Worm (Caenorhabditis elegans): ENCODE measurements around the gene F41E6.12.

F41E6.12 gene

DNA sequence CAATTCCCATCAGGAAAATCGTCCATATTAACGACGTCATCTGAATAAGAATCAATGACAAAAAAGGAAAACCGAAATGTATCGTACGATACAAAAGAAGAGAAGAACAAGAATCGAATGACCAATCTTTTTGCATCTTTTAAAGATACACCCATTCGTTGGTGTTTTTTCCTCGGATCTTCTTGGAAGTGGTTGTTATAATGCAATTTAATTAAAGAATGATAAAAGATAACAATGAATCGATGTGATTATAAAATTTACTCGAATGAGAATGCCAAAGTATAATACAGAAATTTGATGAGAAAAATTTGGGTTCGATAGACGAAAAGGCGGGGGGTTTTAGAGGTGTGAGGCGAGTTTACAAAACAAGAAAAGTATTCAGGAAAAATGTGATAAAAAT lies at the start of gene F41E6.12:
F41E6.12 (minus strand) TSS at position 101 of the 400 bp plus-strand sequence.
- TF ChIP-seq dmd-4 (tag; optimal IDR thresholded peaks at IDR 0.05), result no peak

DNA sequence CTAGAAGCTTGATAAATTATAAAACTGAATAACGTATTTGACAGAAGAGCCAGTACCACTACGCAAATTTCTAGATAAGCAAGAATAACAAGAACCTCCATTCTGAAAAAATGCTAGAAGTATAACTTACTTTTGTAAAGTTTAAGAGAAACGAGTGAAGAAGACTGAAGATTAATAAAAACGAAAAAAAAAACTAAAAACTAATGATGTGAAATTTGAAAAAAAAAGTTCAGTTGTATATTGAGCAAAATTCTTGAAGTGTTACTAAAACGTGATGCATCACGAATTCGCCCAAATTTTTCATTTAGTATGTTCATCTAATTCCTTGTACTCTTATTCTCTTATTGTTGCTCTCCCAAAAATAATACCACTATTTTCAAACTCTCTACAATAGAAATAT lies 48.3 kb upstream of the F41E6.12 start, which contains the start of gene ZC190.6:
ZC190.6 (minus strand) TSS at position 101 of the 400 bp plus-strand sequence.
- TF ChIP-seq nhr-237 (tag; optimal IDR thresholded peaks at IDR 0.05), result no peak
- TF ChIP-seq ztf-4 (tag; optimal IDR thresholded peaks at IDR 0.05), result no peak
- no peak for TF ChIP-seq ceh-82 (tag; optimal IDR thresholded peaks at IDR 0.05)
- no peak for TF ChIP-seq crh-2 (tag; optimal IDR thresholded peaks at IDR 0.05)
- TF ChIP-seq ztf-1 (GFP tag; conservative IDR thresholded peaks at IDR 0.05), result no peak
- no peak for TF ChIP-seq elt-1 (tag; optimal IDR thresholded peaks at IDR 0.05)
- no peak for TF ChIP-seq peb-1 (tag; optimal IDR thresholded peaks at IDR 0.05)
- TF ChIP-seq unc-55 (GFP tag; optimal IDR thresholded peaks at IDR 0.05), result no peak
- no peak for TF ChIP-seq nhr-129 (tag; optimal IDR thresholded peaks at IDR 0.05)
- TF ChIP-seq nhr-6 (tag; optimal IDR thresholded peaks at IDR 0.05), result no peak
- TF ChIP-seq nhr-10 (tag; optimal IDR thresholded peaks at IDR 0.05), result no peak
- TF ChIP-seq F13H6.1 (tag; optimal IDR thresholded peaks at IDR 0.05), result no peak
- no peak for TF ChIP-seq egl-27 (tag; optimal IDR thresholded peaks at IDR 0.05)

DNA sequence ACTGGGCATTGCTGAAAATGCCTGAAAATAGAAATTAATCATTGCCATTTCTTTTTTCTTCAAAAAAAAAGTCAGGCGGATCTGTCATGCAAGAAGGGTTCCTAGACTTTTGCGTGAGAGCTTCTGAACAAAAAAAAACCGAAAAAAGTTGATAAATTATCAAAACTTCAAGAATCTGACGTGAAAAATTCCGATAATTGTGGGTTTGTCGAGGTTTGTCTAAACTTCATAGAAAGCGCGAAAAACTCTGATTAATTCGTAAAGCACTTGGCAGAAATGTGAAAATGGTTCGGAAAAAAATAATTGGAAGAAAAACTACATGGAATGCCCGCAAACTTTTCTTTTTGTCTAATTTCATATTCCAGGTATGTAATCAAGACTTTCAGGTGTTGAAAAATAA lies 44.6 kb upstream of the F41E6.12 start, which contains the start of gene ZC190.5:
ZC190.5 (minus strand) TSS at position 101 of the 400 bp plus-strand sequence.
- TF ChIP-seq lin-39 (tag; optimal IDR thresholded peaks at IDR 0.05), result no peak
- TF ChIP-seq C34F6.9 (tag; optimal IDR thresholded peaks at IDR 0.05), result no peak
- TF ChIP-seq sem-4 (tag; optimal IDR thresholded peaks at IDR 0.05), result no peak
- TF ChIP-seq unc-62 (GFP tag; optimal IDR thresholded peaks at IDR 0.05), result no peak
- TF ChIP-seq sma-3 (GFP tag; optimal IDR thresholded peaks at IDR 0.05), result no peak
- TF ChIP-seq sma-9 (GFP tag; optimal IDR thresholded peaks at IDR 0.05), result no peak
- TF ChIP-seq sma-9 (tag; optimal IDR thresholded peaks at IDR 0.05), result no peak

DNA sequence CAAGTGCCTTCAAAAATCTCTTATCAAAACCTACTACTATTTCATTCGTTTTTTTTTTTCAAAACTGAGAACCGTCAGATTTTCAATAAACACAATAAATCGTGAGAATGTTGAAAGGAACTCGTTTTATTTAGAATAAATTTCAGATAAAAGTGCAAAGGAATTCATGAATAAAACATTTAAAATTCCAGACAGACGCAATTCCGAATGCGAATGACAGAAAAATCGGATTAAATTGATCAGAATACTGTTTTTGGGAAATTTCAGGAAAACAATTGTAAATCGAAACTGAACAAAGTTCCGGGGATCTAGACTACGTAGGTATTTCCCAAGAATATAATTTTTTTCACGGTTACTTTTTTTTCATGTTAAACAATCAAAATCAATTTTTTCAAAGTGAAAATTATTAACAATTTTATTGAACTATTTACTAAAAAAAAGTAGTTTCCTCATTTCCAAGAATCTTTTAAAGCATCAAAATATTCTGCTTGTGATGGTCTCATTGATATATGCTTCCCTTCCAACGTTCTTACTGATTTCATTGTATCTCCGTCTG lies 42.7 kb upstream of the F41E6.12 start:
- no peak for TF ChIP-seq nhr-21 (tag; optimal IDR thresholded peaks at IDR 0.05)
- peak; percentile 7 for TF ChIP-seq nhr-25 (tag; optimal IDR thresholded peaks at IDR 0.05)

DNA sequence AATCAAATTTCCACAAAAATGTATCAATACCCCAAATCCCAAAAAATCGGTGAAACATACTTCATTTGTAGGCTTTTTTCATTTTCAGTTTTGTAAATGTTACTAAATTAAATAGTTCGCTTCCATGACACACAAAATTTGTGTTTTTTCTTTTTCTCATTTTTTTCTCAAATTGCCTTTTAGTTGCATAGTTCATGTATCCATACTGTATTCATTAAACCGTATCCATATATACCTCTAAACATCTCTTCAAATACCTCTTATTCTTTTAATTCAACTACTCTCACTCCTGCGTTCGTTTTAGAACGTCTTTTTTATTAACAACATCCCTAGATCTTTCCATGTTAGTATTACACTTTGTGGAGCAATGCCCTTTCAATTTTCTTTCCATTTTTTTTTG lies 41.8 kb upstream of the F41E6.12 start:
- TF ChIP-seq nhr-25 (tag; optimal IDR thresholded peaks at IDR 0.05) (peak; percentile 31), ama-1 (optimal IDR thresholded peaks at IDR 0.05) (no peak)

DNA sequence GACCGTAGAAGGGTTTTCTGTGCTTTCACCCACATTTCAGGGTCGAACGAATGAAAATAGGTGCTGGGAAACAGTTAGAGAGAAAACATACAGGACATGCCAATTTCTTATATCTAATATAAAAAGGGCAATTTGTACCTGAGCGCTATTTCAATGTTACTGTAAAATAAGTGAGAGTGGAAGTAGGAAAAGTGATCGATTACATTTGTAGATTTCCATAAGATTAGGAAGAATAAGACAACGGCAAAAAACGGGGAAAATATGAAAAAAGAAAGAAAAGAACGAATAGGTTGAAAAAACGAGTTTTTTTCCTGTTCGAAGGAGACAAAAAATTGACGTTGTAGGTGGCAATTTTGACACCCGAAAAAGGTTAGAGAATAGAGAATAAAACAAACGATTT lies 39.3 kb upstream of the F41E6.12 start:
- TF ChIP-seq aly-2 (tag; optimal IDR thresholded peaks at IDR 0.05) (no peak), blmp-1 (tag; optimal IDR thresholded peaks at IDR 0.05; ENCODE audit: insufficient read depth) (peak; percentile 93), ZK546.5 (tag; optimal IDR thresholded peaks at IDR 0.05) (no peak), lin-11 (tag; optimal IDR thresholded peaks at IDR 0.05) (no peak), C34F6.9 (tag; optimal IDR thresholded peaks at IDR 0.05) (no peak), sma-3 (GFP tag; optimal IDR thresholded peaks at IDR 0.05) (no peak), zag-1 (tag; optimal IDR thresholded peaks at IDR 0.05) (no peak), alr-1 (tag; optimal IDR thresholded peaks at IDR 0.05) (no peak), F13H6.1 (tag; optimal IDR thresholded peaks at IDR 0.05) (no peak), nhr-11 (tag; optimal IDR thresholded peaks at IDR 0.05) (no peak), snpc-4 (tag; optimal IDR thresholded peaks at IDR 0.05) (no peak), sma-9 (GFP tag; optimal IDR thresholded peaks at IDR 0.05) (no peak), sma-9 (tag; optimal IDR thresholded peaks at IDR 0.05) (no peak), nhr-77 (tag; optimal IDR thresholded peaks at IDR 0.05) (no peak), mbf-1 (tag; optimal IDR thresholded peaks at IDR 0.05) (no peak), egl-27 (tag; optimal IDR thresholded peaks at IDR 0.05) (no peak), elt-3 (tag; optimal IDR thresholded peaks at IDR 0.05) (no peak), lin-39 (tag; optimal IDR thresholded peaks at IDR 0.05) (no peak), nhr-25 (tag; optimal IDR thresholded peaks at IDR 0.05) (peak; percentile 65), fos-1 (tag; optimal IDR thresholded peaks at IDR 0.05) (no peak), ztf-4 (tag; optimal IDR thresholded peaks at IDR 0.05) (no peak), ceh-16 (tag; optimal IDR thresholded peaks at IDR 0.05) (peak; percentile 47), nhr-6 (tag; optimal IDR thresholded peaks at IDR 0.05) (no peak)

All from whole organism, L2 larva.